Worm (Caenorhabditis elegans): ENCODE results near the gene C05C12.4.

Gene C05C12.4

DNA sequence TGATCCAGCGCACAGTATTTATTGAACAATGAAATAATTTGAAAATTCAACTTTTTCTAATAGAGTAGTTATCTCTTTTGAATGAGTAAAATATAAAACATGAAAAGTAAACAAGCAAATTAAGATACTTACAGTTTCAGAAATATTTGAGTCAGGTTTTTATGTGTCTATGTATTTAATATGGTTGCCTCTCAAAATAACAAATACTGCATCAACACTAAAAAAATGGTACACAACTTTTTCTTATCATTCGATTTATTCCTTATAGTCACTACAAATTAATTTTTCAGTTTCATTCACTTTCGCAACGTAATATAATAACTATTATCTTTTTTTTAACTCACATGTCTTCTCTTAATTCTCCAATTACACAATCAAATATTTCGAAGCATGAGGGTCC is 447 bp downstream of the C05C12.4 start (continued):
- no peak for TF ChIP-seq mxl-2 (GFP tag; conservative IDR thresholded peaks at IDR 0.05)
- no peak for TF ChIP-seq zag-1 (tag; optimal IDR thresholded peaks at IDR 0.05)
- TF ChIP-seq unc-130 (GFP tag; optimal IDR thresholded peaks at IDR 0.05) = no peak

DNA sequence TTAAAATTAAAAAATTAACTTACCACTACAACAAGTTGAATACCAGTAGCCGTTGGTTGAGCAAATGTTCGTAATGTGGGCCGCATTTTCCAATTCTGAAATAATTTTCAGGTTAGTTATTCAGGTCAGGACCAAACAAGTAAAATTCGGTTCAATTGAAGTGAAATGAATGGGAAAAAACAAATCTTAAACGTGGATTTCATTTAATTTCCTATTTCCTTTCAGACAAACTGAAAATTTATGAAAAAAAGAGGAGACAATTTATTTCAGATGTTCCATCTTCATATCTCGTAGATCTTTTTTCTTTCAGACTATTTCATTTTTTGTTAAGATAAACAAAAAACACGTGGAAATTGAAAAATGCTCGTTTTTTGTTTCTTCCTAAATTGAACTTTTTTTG is 6.5 kb downstream of the C05C12.4 start, which contains the start of gene C05C12.6:
TSS of gene C05C12.6 (minus strand) at position 101 of the 400 bp plus-strand sequence.
- TF ChIP-seq nhr-11 (tag; optimal IDR thresholded peaks at IDR 0.05) (no peak), ztf-11 (tag; optimal IDR thresholded peaks at IDR 0.05) (no peak), Y5F2A.4 (GFP tag; optimal IDR thresholded peaks at IDR 0.05) (no peak), lim-7 (GFP tag; IDR thresholded peaks at IDR 0.05) (no peak), spr-3 (GFP tag; optimal IDR thresholded peaks at IDR 0.05) (no peak), R02D3.7 (tag; optimal IDR thresholded peaks at IDR 0.05) (no peak), attf-4 (tag; optimal IDR thresholded peaks at IDR 0.05) (no peak), fos-1 (tag; optimal IDR thresholded peaks at IDR 0.05) (no peak), nhr-76 (tag; optimal IDR thresholded peaks at IDR 0.05) (no peak), snpc-4 (tag; optimal IDR thresholded peaks at IDR 0.05) (no peak), sdz-12 (GFP tag; optimal IDR thresholded peaks at IDR 0.05) (no peak), daf-16 (GFP tag; optimal IDR thresholded peaks at IDR 0.05) (no peak), daf-16 (tag; optimal IDR thresholded peaks at IDR 0.05) (no peak), lsy-2 (tag; optimal IDR thresholded peaks at IDR 0.05) (no peak), nhr-6 (tag; optimal IDR thresholded peaks at IDR 0.05) (no peak), nhr-48 (tag; optimal IDR thresholded peaks at IDR 0.05) (no peak)

DNA sequence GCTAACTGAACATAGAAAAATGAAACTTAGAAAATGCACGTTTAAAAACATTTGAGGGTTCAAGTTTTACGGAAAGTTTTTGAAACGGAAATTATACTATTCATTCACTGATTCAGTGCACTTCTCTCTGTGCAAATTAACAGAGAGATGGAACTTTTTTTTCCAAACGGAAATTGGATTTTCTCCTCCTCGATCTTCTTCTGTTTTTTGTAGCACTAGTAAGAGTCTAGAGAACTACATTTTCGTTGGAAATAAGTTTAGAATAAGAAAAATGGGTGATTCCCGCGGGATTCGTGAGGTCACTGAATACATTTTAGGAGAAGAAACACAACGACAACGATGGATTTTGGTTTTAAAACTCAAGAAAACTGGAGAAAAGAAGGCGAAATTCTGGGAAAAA is 12.1 kb downstream of the C05C12.4 start:
- TF ChIP-seq ces-1 (GFP tag; optimal IDR thresholded peaks at IDR 0.05) = peak; percentile 70
- TF ChIP-seq fkh-10 (GFP tag; optimal IDR thresholded peaks at IDR 0.05) = peak; percentile 57
- no peak for TF ChIP-seq daf-19 (GFP tag; conservative IDR thresholded peaks at IDR 0.05)

DNA sequence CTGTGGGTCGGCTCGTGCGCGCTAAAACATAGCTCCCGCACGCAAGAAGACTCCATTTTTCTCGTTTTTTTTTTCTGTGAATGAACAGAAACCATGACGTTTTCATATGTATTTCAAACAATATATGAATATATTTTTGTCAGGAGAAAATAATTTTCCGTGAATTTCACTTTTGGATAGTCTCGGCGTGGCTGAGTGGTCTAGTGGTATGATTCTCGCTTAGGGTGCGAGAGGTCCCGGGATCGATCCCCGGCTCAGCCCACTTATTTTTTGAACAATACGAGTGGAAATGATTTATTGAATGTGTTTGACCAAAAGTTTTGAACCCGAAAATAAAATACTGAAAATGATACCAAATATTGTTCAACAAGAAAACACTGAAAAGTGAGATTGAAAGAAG is 16.5 kb downstream of the C05C12.4 start:
- TF ChIP-seq ztf-11 (tag; optimal IDR thresholded peaks at IDR 0.05) (no peak), lir-3 (tag; optimal IDR thresholded peaks at IDR 0.05) (no peak), dmd-9 (GFP tag; IDR thresholded peaks at IDR 0.05) (no peak), zfp-3 (GFP tag; conservative IDR thresholded peaks at IDR 0.05) (no peak), ctbp-1 (GFP tag; IDR thresholded peaks at IDR 0.05) (no peak), mdt-29 (GFP tag; IDR thresholded peaks at IDR 0.05) (no peak), Y105C5A.15 (GFP tag; IDR thresholded peaks at IDR 0.05) (no peak), set-16 (GFP tag; IDR thresholded peaks at IDR 0.05) (no peak), lin-15B (tag; optimal IDR thresholded peaks at IDR 0.05) (no peak), hmg-1.1 (GFP tag; IDR thresholded peaks at IDR 0.05) (no peak), R02D3.7 (tag; optimal IDR thresholded peaks at IDR 0.05) (no peak), ZK337.2 (GFP tag; IDR thresholded peaks at IDR 0.05) (no peak), nhr-28 (tag; optimal IDR thresholded peaks at IDR 0.05) (no peak), lin-39 (tag; optimal IDR thresholded peaks at IDR 0.05) (no peak), nhr-11 (tag; optimal IDR thresholded peaks at IDR 0.05) (no peak), aha-1 (tag) (no peak)

DNA sequence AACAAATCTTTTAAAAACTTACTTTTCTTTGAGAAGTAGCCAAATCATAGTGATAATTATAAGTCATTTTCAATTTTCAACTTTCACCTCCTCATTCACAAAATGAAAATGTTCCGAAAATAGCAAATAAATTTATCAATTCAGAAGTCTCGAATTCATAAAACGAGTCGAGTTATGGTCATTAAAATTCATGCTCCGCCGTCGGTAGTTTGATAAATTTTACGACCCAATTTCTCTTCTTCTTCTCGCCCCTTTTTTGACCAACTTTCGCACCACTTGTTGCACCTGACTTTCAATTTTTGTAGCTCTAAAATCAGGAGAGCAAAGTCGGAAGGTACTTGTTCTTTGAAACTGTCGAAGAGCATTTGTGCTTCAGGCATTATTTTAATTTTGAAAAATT is 17.8 kb downstream of the C05C12.4 start, which contains the start of gene best-7:
TSS of gene best-7 (minus strand) at position 239 of the 400 bp plus-strand sequence.
- TF ChIP-seq nhr-28 (tag; optimal IDR thresholded peaks at IDR 0.05) (peak; percentile 35), F26F4.8 (GFP tag; conservative IDR thresholded peaks at IDR 0.05) (no peak), nhr-102 (tag; optimal IDR thresholded peaks at IDR 0.05) (no peak), nhr-42 (GFP tag; IDR thresholded peaks at IDR 0.05) (no peak), php-3 (GFP tag; IDR thresholded peaks at IDR 0.05) (peak; percentile 79), dve-1 (tag; optimal IDR thresholded peaks at IDR 0.05; ENCODE audit: insufficient read depth) (peak; percentile 5)

Measured in whole organism, L4 larva.